Fruit fly (Drosophila melanogaster) whole organism, embryonic: ENCODE results near the gene CG12439.
A peak's percentile ranks its signal among the peaks of the same experiment; 100 is the strongest.

ENCODE experiments used
- Adf1 ChIP-seq: fragments of 200-800 bp; sonication (Bioruptor generic); IDR thresholded peaks from 2 replicates; pipeline ENCODE4 v1.3.6; 2022; ENCODE audit warnings: missing biosample characterization, missing genetic modification characterization
- BtbVII ChIP-seq: fragments of 200-800 bp; sonication (Bioruptor generic); optimal IDR thresholded peaks from 3 replicates; lab custom pipeline; 2017; ENCODE audit warnings: missing biosample characterization, mild to moderate bottlenecking, missing genetic modification characterization
- CG12299 ChIP-seq: fragments of 200-800 bp; sonication (Bioruptor generic); optimal IDR thresholded peaks from 2 replicates; lab custom pipeline; 2018; ENCODE audit warnings: missing biosample characterization, mild to moderate bottlenecking, missing genetic modification characterization
- CG13287 ChIP-seq: fragments of 200-800 bp; sonication (Bioruptor generic); IDR thresholded peaks from 2 replicates; pipeline ENCODE4 v1.3.6; 2022; ENCODE audit warnings: missing biosample characterization, missing genetic modification characterization; ENCODE audit not compliant: partially characterized antibody
- CG14860 ChIP-seq: fragments of 200-800 bp; sonication (Bioruptor generic); IDR thresholded peaks from 3 replicates; pipeline ENCODE4 v1.3.6; 2022; ENCODE audit warnings: missing biosample characterization, missing genetic modification characterization; ENCODE audit not compliant: partially characterized antibody
- CG15479 ChIP-seq: fragments of 200-800 bp; sonication (Bioruptor generic); optimal IDR thresholded peaks from 3 replicates; lab custom pipeline; 2019; ENCODE audit warnings: missing biosample characterization, mild to moderate bottlenecking, missing genetic modification characterization, moderate library complexity
- CG16779 ChIP-seq: fragments of 200-800 bp; sonication (Bioruptor generic); IDR thresholded peaks from 2 replicates; pipeline ENCODE4 v1.3.6; 2022; ENCODE audit warnings: missing biosample characterization, missing genetic modification characterization
- CG1792 ChIP-seq: fragments of 200-800 bp; sonication (Bioruptor generic); optimal IDR thresholded peaks from 2 replicates; lab custom pipeline; 2016; ENCODE audit warnings: missing biosample characterization, missing genetic modification characterization
- CG18599 ChIP-seq: fragments of 200-800 bp; sonication (Bioruptor generic); optimal IDR thresholded peaks from 3 replicates; lab custom pipeline; 2017; ENCODE audit warnings: missing biosample characterization, missing genetic modification characterization, mild to moderate bottlenecking, moderate library complexity, missing genetic modification reagents
- CG2116 ChIP-seq: fragments of 200-800 bp; sonication (Bioruptor generic); optimal IDR thresholded peaks from 3 replicates; lab custom pipeline; 2018; ENCODE audit warnings: missing biosample characterization, mild to moderate bottlenecking, missing genetic modification characterization
- CG2712 ChIP-seq: fragments of 200-800 bp; optimal IDR thresholded peaks from 3 replicates; lab custom pipeline; 2019; ENCODE audit warnings: missing biosample characterization, mild to moderate bottlenecking, missing genetic modification characterization, moderate library complexity
- CG30403 ChIP-seq: fragments of 200-800 bp; sonication (Bioruptor generic); optimal IDR thresholded peaks from 3 replicates; lab custom pipeline; 2016; ENCODE audit warnings: missing biosample characterization, missing genetic modification characterization
- CG32767 ChIP-seq: fragments of 200-800 bp; sonication (Bioruptor generic); IDR thresholded peaks from 2 replicates; pipeline ENCODE4 v1.3.6; 2022; ENCODE audit warnings: missing biosample characterization, missing genetic modification characterization
- CG4360 ChIP-seq: fragments of 200-800 bp; sonication (Bioruptor generic); IDR thresholded peaks from 2 replicates; pipeline ENCODE4 v1.3.6; 2022; ENCODE audit warnings: missing biosample characterization, missing genetic modification characterization
- CG7372 ChIP-seq: fragments of 200-800 bp; sonication (Bioruptor generic); IDR thresholded peaks from 2 replicates; pipeline ENCODE4 v1.3.6; 2022; ENCODE audit warnings: missing biosample characterization, missing genetic modification characterization
- CG7987 ChIP-seq: fragments of 200-800 bp; sonication (Bioruptor generic); optimal IDR thresholded peaks from 2 replicates; lab custom pipeline; 2018; ENCODE audit warnings: missing biosample characterization, mild to moderate bottlenecking, missing genetic modification characterization, moderate library complexity
- Elba2 ChIP-seq: fragments of 200-800 bp; sonication (Bioruptor generic); optimal IDR thresholded peaks from 3 replicates; lab custom pipeline; 2016; ENCODE audit warnings: missing biosample characterization, missing genetic modification characterization
- Ets65A ChIP-seq: fragments of 200-800 bp; sonication (Bioruptor generic); peaks from one replicate; lab custom pipeline; 2016; ENCODE audit warnings: missing biosample characterization, missing genetic modification characterization
- Fer3 ChIP-seq: fragments of 200-800 bp; sonication (Bioruptor generic); optimal IDR thresholded peaks from 2 replicates; lab custom pipeline; 2018; ENCODE audit warnings: missing biosample characterization, mild to moderate bottlenecking, missing genetic modification characterization, moderate library complexity
- Lpt ChIP-seq: fragments of >200 bp; optimal IDR thresholded peaks from 2 replicates; lab custom pipeline; 2018; ENCODE audit warnings: missing biosample characterization, missing genetic modification characterization
- Med ChIP-seq: fragments of 200-800 bp; sonication (Bioruptor generic); peaks from one replicate; lab custom pipeline; 2016; ENCODE audit warnings: missing biosample characterization, missing genetic modification characterization, mild to moderate bottlenecking, inconsistent platforms, moderate library complexity
- Mrtf ChIP-seq: fragments of 200-800 bp; sonication (Bioruptor generic); IDR thresholded peaks from 3 replicates; pipeline ENCODE4 v1.3.6; 2022; ENCODE audit warnings: missing biosample characterization, missing genetic modification characterization
- Nf-YA ChIP-seq: fragments of 200-800 bp; sonication (Bioruptor generic); IDR thresholded peaks from 2 replicates; pipeline ENCODE4 v1.3.6; 2022; ENCODE audit warnings: missing biosample characterization, missing genetic modification characterization
- Nf-YC ChIP-seq: fragments of 200-800 bp; optimal IDR thresholded peaks from 3 replicates; lab custom pipeline; 2019; ENCODE audit warnings: missing biosample characterization, mild to moderate bottlenecking, missing genetic modification characterization, moderate library complexity
- Oli ChIP-seq: fragments of 200-800 bp; sonication (Bioruptor generic); optimal IDR thresholded peaks from 2 replicates; lab custom pipeline; 2018; ENCODE audit warnings: missing biosample characterization, mild to moderate bottlenecking, missing genetic modification characterization, moderate library complexity
- Rx ChIP-seq: fragments of 200-800 bp; sonication (Bioruptor generic); IDR thresholded peaks from 2 replicates; pipeline ENCODE4 v1.3.6; 2022; ENCODE audit warnings: missing biosample characterization, missing genetic modification characterization
- Usf ChIP-seq: fragments of 200-800 bp; sonication (Bioruptor generic); optimal IDR thresholded peaks from 2 replicates; lab custom pipeline; 2017; ENCODE audit warnings: missing genotype, missing biosample characterization, missing genetic modification characterization
- ab ChIP-seq: fragments of 200-800 bp; sonication (Bioruptor generic); optimal IDR thresholded peaks from 2 replicates; lab custom pipeline; 2016; ENCODE audit warnings: missing biosample characterization, missing genetic modification characterization
- ap ChIP-seq: fragments of 200-800 bp; sonication (Bioruptor generic); IDR thresholded peaks from 2 replicates; pipeline ENCODE4 v1.3.6; 2022; ENCODE audit warnings: missing biosample characterization, missing genetic modification characterization
- bab2 ChIP-seq: fragments of 200-800 bp; sonication (Bioruptor generic); optimal IDR thresholded peaks from 2 replicates; lab custom pipeline; 2016; ENCODE audit warnings: missing biosample characterization, missing genetic modification characterization
- bowl ChIP-seq: fragments of 200-800 bp; sonication (Bioruptor generic); IDR thresholded peaks from 2 replicates; pipeline ENCODE4 v1.3.6; 2022; ENCODE audit warnings: missing biosample characterization, missing genetic modification characterization
- cad ChIP-seq: fragments of >200 bp; optimal IDR thresholded peaks from 2 replicates; lab custom pipeline; 2017; ENCODE audit warnings: missing biosample characterization, missing genetic modification characterization
- chinmo ChIP-seq: fragments of 200-800 bp; sonication (Bioruptor generic); IDR thresholded peaks from 4 replicates; pipeline ENCODE4 v1.3.6; 2022; ENCODE audit warnings: missing biosample characterization, missing genetic modification characterization; ENCODE audit not compliant: partially characterized antibody
- da ChIP-seq: fragments of 200-800 bp; sonication (Bioruptor generic); optimal IDR thresholded peaks from 2 replicates; lab custom pipeline; 2016; ENCODE audit warnings: missing biosample characterization, missing genetic modification characterization
- en ChIP-seq: fragments of 200-800 bp; sonication (Bioruptor generic); optimal IDR thresholded peaks from 2 replicates; lab custom pipeline; 2016; ENCODE audit warnings: missing biosample characterization, missing genetic modification characterization
- fd64A ChIP-seq: fragments of 200-800 bp; sonication (Bioruptor generic); optimal IDR thresholded peaks from 3 replicates; lab custom pipeline; 2018; ENCODE audit warnings: missing biosample characterization, mild to moderate bottlenecking, missing genetic modification characterization
- gce ChIP-seq: fragments of 200-800 bp; sonication (Bioruptor generic); IDR thresholded peaks from 3 replicates; pipeline ENCODE4 v1.3.6; 2022; ENCODE audit warnings: missing biosample characterization, missing genetic modification characterization
- hth ChIP-seq: fragments of >200 bp; optimal IDR thresholded peaks from 2 replicates; lab custom pipeline; 2017; ENCODE audit warnings: inconsistent platforms
- jigr1 ChIP-seq: fragments of 200-800 bp; sonication (Bioruptor generic); IDR thresholded peaks from 3 replicates; pipeline ENCODE4 v1.3.6; 2022; ENCODE audit warnings: missing biosample characterization, missing genetic modification characterization
- kni ChIP-seq: fragments of 200-800 bp; sonication (Bioruptor generic); optimal IDR thresholded peaks from 3 replicates; lab custom pipeline; 2017; ENCODE audit warnings: mild to moderate bottlenecking, missing biosample characterization, missing genetic modification reagents, missing genetic modification characterization
- maf-S ChIP-seq: fragments of 200-800 bp; sonication (Bioruptor generic); optimal IDR thresholded peaks from 2 replicates; lab custom pipeline; 2016; ENCODE audit warnings: missing biosample characterization, missing genetic modification characterization
- mirr ChIP-seq: fragments of 200-800 bp; sonication (Bioruptor generic); optimal IDR thresholded peaks from 3 replicates; lab custom pipeline; 2018; ENCODE audit warnings: missing biosample characterization, mild to moderate bottlenecking, missing genetic modification characterization
- pho ChIP-seq: fragments of 200-800 bp; sonication (Bioruptor generic); optimal IDR thresholded peaks from 2 replicates; lab custom pipeline; 2016; ENCODE audit warnings: missing biosample characterization, missing genetic modification characterization
- run ChIP-seq: fragments of 200-800 bp; sonication (Bioruptor generic); optimal IDR thresholded peaks from 3 replicates; lab custom pipeline; 2018; ENCODE audit warnings: missing biosample characterization, mild to moderate bottlenecking, missing genetic modification characterization
- salm ChIP-seq: fragments of 200-800 bp; sonication (Bioruptor generic); optimal IDR thresholded peaks from 2 replicates; lab custom pipeline; 2018; ENCODE audit warnings: missing biosample characterization, mild to moderate bottlenecking, missing genetic modification characterization
- sens ChIP-seq: fragments of 200-800 bp; sonication (Bioruptor generic); peaks from one replicate; lab custom pipeline; 2016; ENCODE audit warnings: missing biosample characterization, missing genetic modification characterization
- shn ChIP-seq: fragments of 200-800 bp; sonication (Bioruptor generic); optimal IDR thresholded peaks from 3 replicates; lab custom pipeline; 2016; ENCODE audit warnings: missing biosample characterization, missing genetic modification characterization
- sqz ChIP-seq: fragments of 200-800 bp; sonication (Bioruptor generic); optimal IDR thresholded peaks from 3 replicates; lab custom pipeline; 2018; ENCODE audit warnings: missing biosample characterization, mild to moderate bottlenecking, missing genetic modification characterization
- stwl ChIP-seq: fragments of 200-800 bp; sonication (Bioruptor generic); optimal IDR thresholded peaks from 3 replicates; lab custom pipeline; 2018; ENCODE audit warnings: missing biosample characterization, mild to moderate bottlenecking, missing genetic modification characterization, moderate library complexity
- vvl ChIP-seq: fragments of 200-800 bp; sonication (Bioruptor generic); IDR thresholded peaks from 2 replicates; pipeline ENCODE4 v1.3.6; 2022; ENCODE audit warnings: missing biosample characterization, missing genetic modification characterization

Gene CG12439

DNA sequence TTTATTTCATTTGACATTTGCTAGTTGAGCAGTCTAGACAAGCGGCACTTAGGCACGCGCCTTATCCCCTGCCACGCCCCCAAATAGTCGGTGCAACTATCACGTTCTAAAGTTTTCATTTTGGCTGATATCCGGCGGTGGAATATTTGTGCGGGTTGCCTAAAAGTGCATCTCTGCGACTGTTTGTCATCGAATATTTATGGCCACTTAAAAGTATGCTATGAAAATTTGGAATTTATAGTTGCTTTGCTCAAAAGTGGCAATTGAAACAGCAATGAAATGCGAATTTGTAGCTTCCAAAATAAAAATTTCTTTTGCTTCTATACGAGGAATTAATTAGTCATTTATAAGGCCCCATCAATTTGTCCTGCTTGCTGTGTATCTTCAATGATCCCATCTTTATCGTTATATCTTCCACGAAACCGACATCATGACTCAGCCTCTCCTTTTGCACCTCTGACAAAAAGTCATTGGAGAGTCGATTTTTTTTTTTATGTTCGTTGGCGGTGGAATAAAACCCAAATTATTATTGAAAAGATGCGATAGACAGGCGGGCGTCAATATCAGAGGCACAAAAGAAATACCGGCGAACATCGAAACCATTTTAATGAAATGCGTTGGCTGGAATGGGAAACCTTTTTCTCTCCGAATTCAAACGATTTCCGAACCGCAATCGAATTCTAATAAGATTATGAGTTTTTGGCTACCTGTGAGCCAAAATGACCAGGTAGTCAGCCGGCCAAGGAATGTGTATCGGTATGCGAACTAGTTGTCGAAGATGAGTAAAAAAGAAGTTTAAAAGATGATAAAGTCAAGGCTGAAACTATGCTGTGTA lies 43.8 kb downstream of the CG12439 start (continued):
- 0 out of 2 replicates have a peak, but pooled peaks have one; percentile 6 for TF ChIP-seq vvl (GFP tag; lab: Robert Waterston, UW)
- 0 out of 4 replicates have a peak, but pooled peaks have one; percentile 31 for TF ChIP-seq chinmo (GFP tag; lab: Robert Waterston, UW)
- no peak for TF ChIP-seq mirr
- no peak for TF ChIP-seq ap
- TF ChIP-seq gce (GFP tag; lab: Robert Waterston, UW): no peak
- peak; percentile 29 for TF ChIP-seq stwl
- no peak for TF ChIP-seq bowl (GFP tag; lab: Robert Waterston, UW)
- no peak for TF ChIP-seq en (GFP tag; lab: Kevin White, UChicago)
- no peak for TF ChIP-seq Lpt (GFP tag; lab: Kevin White, UChicago)
- no peak for TF ChIP-seq da (GFP tag; lab: Kevin White, UChicago)
- peak; percentile 38 for TF ChIP-seq Med
- TF ChIP-seq CG12299: no peak
- no peak for TF ChIP-seq CG18599
- no peak for TF ChIP-seq pho (GFP tag; lab: Kevin White, UChicago)
- no peak for TF ChIP-seq CG14860
- no peak for TF ChIP-seq ab (GFP tag; lab: Kevin White, UChicago)
- TF ChIP-seq jigr1 (GFP tag; lab: Robert Waterston, UW): no peak

DNA sequence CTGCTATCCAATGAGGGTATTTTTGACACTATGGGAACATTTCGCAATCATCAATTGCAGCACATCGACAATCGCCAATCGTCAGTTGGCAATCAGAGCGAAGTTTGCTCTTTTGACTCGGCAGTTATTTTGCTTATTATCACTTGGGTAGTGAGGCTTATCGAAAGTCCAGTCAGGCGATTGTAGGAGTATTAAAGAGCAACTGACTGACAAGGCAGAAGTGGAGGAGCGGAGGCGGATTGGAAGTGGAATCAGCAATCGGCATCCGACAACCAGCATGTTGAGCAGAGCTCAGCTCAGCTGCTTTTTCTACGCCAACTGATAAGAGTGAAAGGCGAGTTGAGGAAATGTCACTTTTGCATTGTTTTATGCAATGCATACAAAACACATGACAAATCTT lies 45.5 kb downstream of the CG12439 start:
- TF ChIP-seq Rx (GFP tag; lab: Robert Waterston, UW): no peak
- TF ChIP-seq CG30403 (GFP tag; lab: Kevin White, UChicago): no peak
- TF ChIP-seq CG1792 (GFP tag; lab: Kevin White, UChicago): no peak
- no peak for TF ChIP-seq CG16779
- no peak for TF ChIP-seq bab2 (GFP tag; lab: Kevin White, UChicago)
- no peak for TF ChIP-seq Mrtf (GFP tag; lab: Robert Waterston, UW)
- TF ChIP-seq fd64A (GFP tag; lab: Kevin White, UChicago): no peak
- peak; percentile 9 for TF ChIP-seq CG15479 (GFP tag; lab: Kevin White, UChicago)
- no peak for TF ChIP-seq CG7372 (GFP tag; lab: Robert Waterston, UW)
- TF ChIP-seq BtbVII (GFP tag; lab: Kevin White, UChicago): no peak
- no peak for TF ChIP-seq CG32767 (GFP tag; lab: Robert Waterston, UW)
- no peak for TF ChIP-seq Nf-YC (tag; lab: Kevin White, UChicago)
- TF ChIP-seq Fer3 (tag; lab: Kevin White, UChicago): no peak
- TF ChIP-seq Ets65A: peak; percentile 22
- TF ChIP-seq run (tag; lab: Kevin White, UChicago): no peak
- no peak for TF ChIP-seq Oli (tag; lab: Kevin White, UChicago)
- TF ChIP-seq ap: no peak
- no peak for TF ChIP-seq Usf (GFP tag; lab: Kevin White, UChicago)

DNA sequence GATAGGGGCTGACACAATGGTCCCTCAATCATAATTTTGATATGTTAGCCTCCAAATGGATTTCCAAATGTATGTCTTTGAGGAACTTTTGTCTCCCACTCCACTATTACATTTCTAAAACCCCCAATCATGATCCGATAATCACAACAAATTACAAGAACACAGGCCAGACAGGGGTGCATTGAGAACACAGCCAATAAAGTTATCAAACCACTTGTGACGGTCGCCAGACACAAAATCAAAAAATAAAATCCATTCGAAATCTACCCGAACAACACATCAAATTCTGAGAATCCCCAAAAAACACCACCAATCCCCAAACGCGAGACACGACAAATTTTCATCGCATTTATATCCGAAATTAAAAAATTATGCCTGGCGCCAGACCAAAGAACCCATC lies 46.8 kb downstream of the CG12439 start:
- TF ChIP-seq salm (tag; lab: Kevin White, UChicago): peak; percentile 17
- TF ChIP-seq Nf-YA (GFP tag; lab: Robert Waterston, UW): no peak
- no peak for TF ChIP-seq Elba2
- TF ChIP-seq CG2116 (GFP tag; lab: Kevin White, UChicago): peak; percentile 4
- TF ChIP-seq cad (GFP tag; lab: Kevin White, UChicago): no peak
- TF ChIP-seq maf-S (GFP tag; lab: Kevin White, UChicago): no peak
- TF ChIP-seq sens (GFP tag; lab: Kevin White, UChicago): no peak
- TF ChIP-seq CG13287 (GFP tag; lab: Robert Waterston, UW): no peak
- no peak for TF ChIP-seq Adf1 (GFP tag; lab: Robert Waterston, UW)
- no peak for TF ChIP-seq hth (lab: Kevin White, UChicago)
- no peak for TF ChIP-seq shn
- no peak for TF ChIP-seq CG12299
- peak; percentile 9 for TF ChIP-seq kni (GFP tag; lab: Kevin White, UChicago)
- TF ChIP-seq sqz (GFP tag; lab: Kevin White, UChicago): no peak
- TF ChIP-seq CG2712 (tag; lab: Kevin White, UChicago): no peak
- TF ChIP-seq CG7987 (GFP tag; lab: Kevin White, UChicago): no peak
- TF ChIP-seq CG4360 (GFP tag; lab: Robert Waterston, UW): peak; percentile 71
